Worm (Caenorhabditis elegans) whole organism, L3 larva: Measurements from ENCODE around the gene K10B3.1.

Source experiments
- aly-2 ChIP-seq: fragments of 150-350 bp; optimal IDR thresholded peaks from 2 replicates; lab custom pipeline; 2014; ENCODE audit warnings: missing biosample characterization, missing genetic modification characterization
- ama-1 ChIP-seq: fragments of 150-350 bp; optimal IDR thresholded peaks from 2 replicates; lab custom pipeline; 2018
- ceh-28 ChIP-seq: fragments of 150-350 bp; optimal IDR thresholded peaks from 2 replicates; lab custom pipeline; 2014; ENCODE audit warnings: missing biosample characterization, missing genetic modification reagents, missing genetic modification characterization
- ceh-82 ChIP-seq: fragments of 150-350 bp; optimal IDR thresholded peaks from 2 replicates; lab custom pipeline; 2014; ENCODE audit warnings: missing biosample characterization, missing genetic modification characterization
- egl-5 ChIP-seq: fragments of 150-350 bp; optimal IDR thresholded peaks from 2 replicates; lab custom pipeline; 2017; ENCODE audit warnings: missing biosample characterization, missing genetic modification reagents, missing genetic modification characterization, inconsistent platforms
- elt-2 ChIP-seq: sonication (generic microtip); optimal IDR thresholded peaks from 2 replicates; lab custom pipeline; 2016; ENCODE audit warnings: missing genetic modification reagents, mild to moderate bottlenecking, missing genetic modification characterization, missing compliant biosample characterization
- elt-3 ChIP-seq, 3 experiments: fragments of 150-350 bp in 1 of 3; sonication (generic microtip) in 2 of 3; optimal IDR thresholded peaks; 2 replicates in 2 of 3; 4 replicates in 1 of 3; lab custom pipeline; 2014 to 2017; ENCODE audit warnings: missing biosample characterization in 3 of 3, missing genetic modification characterization in 3 of 3
- eor-1 ChIP-seq, 2 experiments: fragments of 150-350 bp; optimal IDR thresholded peaks; 2 replicates each; lab custom pipeline; 2014 to 2018; ENCODE audit warnings: missing biosample characterization in 2 of 2, missing genetic modification characterization in 2 of 2
- fkh-10 ChIP-seq: sonication (generic microtip); optimal IDR thresholded peaks from 2 replicates; lab custom pipeline; 2017; ENCODE audit warnings: missing biosample characterization, missing genetic modification reagents, missing genetic modification characterization
- fkh-2 ChIP-seq: fragments of 150-350 bp; optimal IDR thresholded peaks from 2 replicates; lab custom pipeline; 2014; ENCODE audit warnings: missing biosample characterization, missing genetic modification reagents, missing genetic modification characterization
- fos-1 ChIP-seq: fragments of 150-350 bp; optimal IDR thresholded peaks from 2 replicates; lab custom pipeline; 2014; ENCODE audit warnings: missing biosample characterization, missing genetic modification characterization
- hmg-11 ChIP-seq: sonication (generic microtip); optimal IDR thresholded peaks from 2 replicates; lab custom pipeline; 2016; ENCODE audit warnings: missing genetic modification characterization, missing compliant biosample characterization
- jun-1 ChIP-seq: fragments of 150-350 bp; optimal IDR thresholded peaks from 2 replicates; lab custom pipeline; 2014; ENCODE audit warnings: missing biosample characterization, missing genetic modification reagents, missing genetic modification characterization
- lin-15B ChIP-seq: fragments of 150-350 bp; optimal IDR thresholded peaks from 2 replicates; lab custom pipeline; 2014; ENCODE audit warnings: missing biosample characterization, missing genetic modification characterization
- lin-39 ChIP-seq: fragments of 150-350 bp; optimal IDR thresholded peaks from 2 replicates; lab custom pipeline; 2018; ENCODE audit warnings: missing biosample characterization, missing genetic modification reagents, missing genetic modification characterization
- lsy-12 ChIP-seq: sonication (generic microtip); optimal IDR thresholded peaks from 2 replicates; lab custom pipeline; 2016; ENCODE audit warnings: mild to moderate bottlenecking, missing genetic modification characterization, missing compliant biosample characterization
- nfya-1 ChIP-seq: sonication (generic microtip); optimal IDR thresholded peaks from 2 replicates; lab custom pipeline; 2017; ENCODE audit warnings: missing genetic modification characterization, mild to moderate bottlenecking, missing compliant biosample characterization, antibody characterized with exemption, moderate library complexity; ENCODE audit not compliant: insufficient read depth
- nhr-11 ChIP-seq: fragments of 150-350 bp; optimal IDR thresholded peaks from 2 replicates; lab custom pipeline; 2014; ENCODE audit warnings: missing biosample characterization, missing genetic modification characterization
- nhr-12 ChIP-seq: fragments of 150-350 bp; optimal IDR thresholded peaks from 2 replicates; lab custom pipeline; 2014; ENCODE audit warnings: missing biosample characterization, missing genetic modification characterization
- nhr-237 ChIP-seq: fragments of 150-350 bp; optimal IDR thresholded peaks from 2 replicates; lab custom pipeline; 2014; ENCODE audit warnings: missing biosample characterization, missing genetic modification characterization
- nhr-25 ChIP-seq: sonication (generic microtip); optimal IDR thresholded peaks from 2 replicates; lab custom pipeline; 2017; ENCODE audit warnings: missing biosample characterization, missing genetic modification characterization
- nhr-28 ChIP-seq: fragments of 150-350 bp; optimal IDR thresholded peaks from 2 replicates; lab custom pipeline; 2014; ENCODE audit warnings: missing biosample characterization, missing genetic modification characterization
- nhr-43 ChIP-seq: sonication (generic microtip); optimal IDR thresholded peaks from 2 replicates; lab custom pipeline; 2016; ENCODE audit warnings: mild to moderate bottlenecking, missing genetic modification characterization, missing compliant biosample characterization; ENCODE audit not compliant: poor library complexity, severe bottlenecking
- nhr-77 ChIP-seq: fragments of 150-350 bp; optimal IDR thresholded peaks from 2 replicates; lab custom pipeline; 2014; ENCODE audit warnings: missing biosample characterization, missing genetic modification characterization
- pha-4 ChIP-seq: fragments of 150-350 bp; optimal IDR thresholded peaks from 2 replicates; lab custom pipeline; 2014; ENCODE audit warnings: missing biosample characterization, missing genetic modification reagents, missing genetic modification characterization
- pqm-1 ChIP-seq: fragments of 150-350 bp; optimal IDR thresholded peaks from 2 replicates; lab custom pipeline; 2017; ENCODE audit warnings: missing biosample characterization, missing genetic modification characterization, inconsistent platforms
- skn-1 ChIP-seq: fragments of 150-350 bp; optimal IDR thresholded peaks from 2 replicates; lab custom pipeline; 2014; ENCODE audit warnings: missing biosample characterization, missing genetic modification characterization
- tbx-2 ChIP-seq: sonication (generic microtip); optimal IDR thresholded peaks from 2 replicates; lab custom pipeline; 2016; ENCODE audit warnings: mild to moderate bottlenecking, missing genetic modification characterization, missing compliant biosample characterization
- zag-1 ChIP-seq: fragments of 150-350 bp; optimal IDR thresholded peaks from 2 replicates; lab custom pipeline; 2014; ENCODE audit warnings: missing biosample characterization, missing genetic modification characterization
- ztf-11 ChIP-seq: fragments of 150-350 bp; optimal IDR thresholded peaks from 2 replicates; lab custom pipeline; 2014; ENCODE audit warnings: missing biosample characterization, missing genetic modification characterization
- ztf-4 ChIP-seq: fragments of 150-350 bp; optimal IDR thresholded peaks from 2 replicates; lab custom pipeline; 2014; ENCODE audit warnings: missing biosample characterization, missing genetic modification characterization

K10B3.1 gene

DNA sequence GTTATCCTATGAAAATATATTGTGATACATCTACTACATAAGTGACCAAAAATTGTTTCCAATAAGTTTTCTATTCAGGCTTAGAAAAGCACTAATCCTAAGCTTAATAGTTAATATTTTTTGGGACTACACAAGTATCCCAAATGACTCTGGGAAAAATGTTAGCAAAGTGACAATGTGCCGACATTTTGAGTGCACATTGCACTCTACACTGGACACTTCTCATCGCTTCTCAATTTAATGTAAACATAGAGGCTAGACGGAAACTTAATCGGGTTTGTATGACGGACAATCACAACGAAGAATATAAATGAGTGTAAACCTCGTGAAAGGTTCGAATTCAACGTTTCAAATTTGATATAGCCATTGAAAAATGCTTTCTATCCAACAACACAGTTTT lies 23.6 kb upstream of the K10B3.1 start:
- TF ChIP-seq nhr-43 (tag; lab: Kevin White, UChicago) = peak; percentile 52
- no peak for TF ChIP-seq nhr-77 (tag; lab: Kevin White, UChicago)
- TF ChIP-seq ama-1 = peak; percentile 95
- TF ChIP-seq jun-1 (tag; lab: Kevin White, UChicago) = no peak
- TF ChIP-seq ztf-4 (tag; lab: Kevin White, UChicago) = no peak
- TF ChIP-seq tbx-2 = no peak
- peak; percentile 42 for TF ChIP-seq nfya-1 (tag; lab: Kevin White, UChicago)
- TF ChIP-seq lin-39 (tag; lab: Kevin White, UChicago) = no peak
- no peak for TF ChIP-seq fos-1 (tag; lab: Kevin White, UChicago)
- peak; percentile 32 for TF ChIP-seq elt-2
- peak; percentile 86 for TF ChIP-seq pha-4 (tag; lab: Kevin White, UChicago)
- TF ChIP-seq ztf-11 = no peak
- TF ChIP-seq nhr-12 (tag; lab: Kevin White, UChicago) = no peak
- TF ChIP-seq nhr-25 (tag; lab: Kevin White, UChicago) = peak; percentile 74
- TF ChIP-seq egl-5 (tag; lab: Kevin White, UChicago) = no peak
- TF ChIP-seq fkh-2 = no peak
- no peak for TF ChIP-seq zag-1 (tag; lab: Kevin White, UChicago)
- peak; percentile 42 for TF ChIP-seq lsy-12 (tag; lab: Kevin White, UChicago)
- TF ChIP-seq ceh-82 (tag; lab: Kevin White, UChicago) = no peak
- no peak for TF ChIP-seq skn-1 (tag; lab: Kevin White, UChicago)
- TF ChIP-seq elt-3 (tag; optimal IDR thresholded peaks at IDR 0.05; lab: Kevin White, UChicago) = no peak

DNA sequence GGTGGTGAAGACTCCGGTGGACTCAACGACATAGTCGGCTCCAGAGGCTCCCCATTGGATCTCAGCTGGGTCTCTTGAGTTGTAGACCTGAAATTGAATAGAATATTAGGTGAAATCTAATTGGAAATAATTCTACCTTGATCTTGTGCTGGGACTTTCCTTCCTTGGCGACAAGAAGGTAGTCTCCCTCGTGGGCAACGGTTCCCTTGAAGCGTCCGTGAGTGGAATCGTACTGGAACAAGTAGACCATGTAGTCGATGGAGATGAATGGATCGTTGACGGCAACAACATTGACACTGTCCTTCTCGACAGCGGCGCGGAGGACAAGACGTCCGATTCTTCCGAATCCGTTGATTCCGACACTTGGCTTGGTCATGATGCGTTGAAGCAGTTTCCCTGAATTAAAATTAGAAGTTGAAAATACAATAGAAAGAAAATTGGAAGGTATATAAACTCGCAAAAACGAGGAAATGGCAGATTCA lies 22.3 kb upstream of the K10B3.1 start, which contains the start of gene gpd-3:
Gene gpd-3, minus strand, starts transcription at position 396 of the 482 bp plus-strand sequence.
- peak; percentile 97 for TF ChIP-seq ama-1
- peak; percentile 71 for TF ChIP-seq nhr-43 (tag; lab: Kevin White, UChicago)
- TF ChIP-seq nhr-25 (tag; lab: Kevin White, UChicago) = no peak
- TF ChIP-seq aly-2 (tag; lab: Kevin White, UChicago) = no peak

DNA sequence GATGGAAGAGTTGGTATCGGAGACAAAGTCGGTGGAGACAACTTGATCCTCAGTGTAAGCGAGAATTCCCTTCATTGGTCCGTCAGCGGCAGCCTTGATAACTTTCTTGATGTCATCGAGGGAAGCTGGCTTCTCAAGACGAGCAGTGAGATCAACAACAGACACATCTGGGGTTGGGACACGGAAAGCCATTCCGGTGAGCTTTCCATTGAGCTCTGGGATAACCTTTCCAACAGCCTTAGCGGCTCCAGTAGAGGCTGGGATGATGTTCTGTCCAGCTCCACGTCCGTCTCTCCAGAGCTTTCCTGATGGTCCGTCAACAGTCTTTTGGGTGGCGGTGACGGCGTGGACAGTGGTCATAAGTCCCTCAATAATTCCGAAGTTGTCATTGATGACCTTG lies 21.6 kb upstream of the K10B3.1 start:
- peak; percentile 9 for TF ChIP-seq ama-1

DNA sequence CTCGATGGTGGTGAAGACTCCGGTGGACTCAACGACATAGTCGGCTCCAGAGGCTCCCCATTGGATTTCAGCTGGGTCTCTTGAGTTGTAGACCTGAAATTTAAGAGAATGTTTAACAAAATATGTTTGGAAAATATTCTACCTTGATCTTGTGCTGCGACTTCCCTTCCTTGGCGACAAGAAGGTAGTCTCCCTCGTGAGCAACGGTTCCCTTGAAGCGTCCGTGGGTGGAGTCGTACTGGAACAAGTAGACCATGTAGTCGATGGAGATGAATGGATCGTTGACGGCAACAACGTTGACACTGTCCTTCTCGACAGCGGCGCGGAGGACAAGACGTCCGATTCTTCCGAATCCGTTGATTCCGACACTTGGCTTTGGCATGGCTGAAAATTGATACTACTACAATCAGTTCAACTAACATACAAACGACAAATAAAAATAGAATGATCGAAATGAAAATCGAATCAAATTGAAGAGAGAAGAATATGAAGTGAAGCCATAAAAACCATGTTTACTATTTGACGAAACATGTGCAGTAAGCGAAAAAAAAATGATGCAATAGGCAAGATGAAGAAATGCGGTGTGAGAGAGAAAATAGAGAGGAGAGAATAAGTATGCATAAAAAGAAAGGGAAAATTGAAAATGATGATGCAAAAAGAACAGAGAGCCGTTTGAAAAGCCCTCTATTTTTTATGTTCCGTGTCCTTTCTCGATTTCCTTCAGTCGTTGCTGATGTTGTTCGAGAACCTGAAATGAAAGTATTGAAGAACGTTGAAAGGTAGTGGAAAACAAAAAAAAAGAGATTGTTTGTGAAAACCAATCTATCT lies 20.8 kb upstream of the K10B3.1 start, which contains the start of gene gpd-2:
Gene gpd-2, minus strand, starts transcription at position 384 of the 828 bp plus-strand sequence.
- TF ChIP-seq nhr-28 (tag; lab: Kevin White, UChicago) = no peak
- TF ChIP-seq lin-39 (tag; lab: Kevin White, UChicago) = no peak
- no peak for TF ChIP-seq eor-1 (tag; optimal IDR thresholded peaks at IDR 0.05; lab: Kevin White, UChicago)
- peak; percentile 22 for TF ChIP-seq zag-1 (tag; lab: Kevin White, UChicago)
- no peak for TF ChIP-seq lin-15B
- peak; percentile 84 for TF ChIP-seq ama-1
- peak; percentile 9 for TF ChIP-seq pqm-1 (tag; lab: Kevin White, UChicago)
- no peak for TF ChIP-seq nhr-237 (tag; lab: Kevin White, UChicago)
- no peak for TF ChIP-seq ceh-28
- peak; percentile 26 for TF ChIP-seq skn-1 (tag; lab: Kevin White, UChicago)
- TF ChIP-seq fos-1 (tag; lab: Kevin White, UChicago) = no peak
- no peak for TF ChIP-seq nhr-25 (tag; lab: Kevin White, UChicago)
- no peak for TF ChIP-seq fkh-10 (GFP tag; lab: Kevin White, UChicago)
- TF ChIP-seq nhr-11 (tag; lab: Kevin White, UChicago) = no peak
- TF ChIP-seq pha-4 (tag; lab: Kevin White, UChicago) = peak; percentile 44
- no peak for TF ChIP-seq hmg-11 (tag; lab: Kevin White, UChicago)
